Worm (Caenorhabditis elegans) whole organism, L2 larva: ENCODE measurements around the gene vps-35.

Experiments
- lin-13 ChIP-seq: fragments of 150-350 bp; optimal IDR thresholded peaks from 2 replicates; lab custom pipeline; 2014; ENCODE audit warnings: missing biosample characterization, missing genetic modification reagents, missing genetic modification characterization
- mbf-1 ChIP-seq: sonication (generic microtip); optimal IDR thresholded peaks from 2 replicates; lab custom pipeline; 2017; ENCODE audit warnings: missing biosample characterization, missing genetic modification characterization
- nhr-11 ChIP-seq: fragments of 150-350 bp; optimal IDR thresholded peaks from 2 replicates; lab custom pipeline; 2014; ENCODE audit warnings: missing biosample characterization, missing genetic modification characterization
- unc-39 ChIP-seq: fragments of 150-350 bp; optimal IDR thresholded peaks from 2 replicates; lab custom pipeline; 2014; ENCODE audit warnings: missing biosample characterization, missing genetic modification characterization
- unc-62 ChIP-seq: fragments of 150-350 bp; optimal IDR thresholded peaks from 2 replicates; lab custom pipeline; 2014; ENCODE audit warnings: missing biosample characterization, missing genetic modification reagents, missing genetic modification characterization
- ztf-11 ChIP-seq: sonication (generic microtip); optimal IDR thresholded peaks from 2 replicates; lab custom pipeline; 2017; ENCODE audit warnings: missing biosample characterization, missing genetic modification characterization

ce11 chrII:5917010-5917472 is 9.4 kb downstream of the vps-35 start, which contains the start of gene frh-1:
- no peak for TF ChIP-seq unc-62 (GFP tag; lab: Kevin White, UChicago)
- no peak for TF ChIP-seq nhr-11 (tag; lab: Kevin White, UChicago)
- TF ChIP-seq lin-13 (GFP tag; lab: Kevin White, UChicago): no peak
- no peak for TF ChIP-seq unc-39 (tag; lab: Kevin White, UChicago)
- no peak for TF ChIP-seq ztf-11
- TF ChIP-seq mbf-1 (tag; lab: Kevin White, UChicago): no peak
